Fruit fly (Drosophila melanogaster): ENCODE data around the gene Sirt2.
A peak's percentile ranks its signal among the peaks of the same experiment; 100 is the strongest.

The Sirt2 gene

DNA sequence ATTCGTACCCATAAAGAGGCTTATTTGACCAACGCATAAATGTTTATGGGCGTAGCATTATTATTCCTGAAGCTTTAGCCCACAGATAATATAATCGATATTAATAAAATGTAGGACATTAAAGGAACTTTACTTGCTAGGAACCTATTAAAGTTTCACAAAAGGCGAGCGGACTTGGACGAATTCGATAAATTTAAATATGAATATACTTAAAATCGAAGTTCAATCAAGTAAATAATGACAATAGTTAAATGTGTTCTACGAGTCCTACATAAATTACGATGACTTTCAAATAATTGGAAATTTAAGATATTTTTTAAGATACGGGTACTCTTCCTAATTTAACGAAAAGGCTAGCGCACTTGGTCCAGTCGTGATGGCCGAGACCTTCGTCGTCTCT is 36.7 kb upstream of the Sirt2 start:
- TF ChIP-seq toe (GFP tag; optimal IDR thresholded peaks at IDR 0.05) (no peak), CG12768 (GFP tag; optimal IDR thresholded peaks at IDR 0.05) (no peak), CG11617 (GFP tag; optimal IDR thresholded peaks at IDR 0.05) (no peak), Hr96 (GFP tag; optimal IDR thresholded peaks at IDR 0.05) (no peak)

DNA sequence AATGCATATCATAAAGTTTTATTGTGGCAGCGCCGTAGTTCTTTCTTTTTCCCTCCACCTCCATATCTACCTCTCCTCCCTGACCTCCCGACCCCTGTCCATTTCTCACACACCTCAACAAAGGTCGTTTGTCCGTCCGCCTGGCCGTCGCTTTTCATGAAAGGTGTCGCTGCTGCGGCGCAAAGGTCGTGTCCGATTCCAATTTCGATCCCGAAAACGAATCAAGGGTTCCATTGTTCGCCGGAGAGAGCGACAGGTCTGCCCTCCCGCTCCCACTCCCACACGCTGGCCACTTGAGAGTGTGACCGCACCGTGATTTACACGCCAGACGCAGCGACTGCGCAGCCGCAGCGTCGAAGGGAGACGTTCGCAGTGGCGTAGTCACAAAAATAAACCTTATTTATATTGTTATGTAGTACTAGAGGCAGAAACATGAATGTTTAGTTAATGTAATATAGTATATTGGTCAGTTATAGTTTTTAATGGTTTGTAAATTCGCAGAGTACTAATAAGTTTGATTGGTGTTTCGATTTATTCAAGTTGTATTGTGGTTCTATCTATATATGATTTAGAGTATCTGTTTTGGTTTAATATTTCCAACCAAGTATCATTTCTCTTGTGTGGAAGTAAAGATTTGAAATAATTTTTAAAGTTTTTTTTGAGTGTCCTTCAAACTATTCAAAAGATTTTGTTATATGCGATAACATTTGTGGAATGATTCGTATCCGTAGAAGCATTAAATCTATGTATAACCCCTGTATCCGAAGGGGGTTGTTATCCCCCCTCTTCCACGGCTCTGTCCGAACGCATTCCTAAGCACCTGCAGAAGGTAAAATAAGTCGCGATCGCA is 36.0 kb upstream of the Sirt2 start:
- TF ChIP-seq kay (GFP tag; ENCODE audit: borderline replicate concordance) (no peak), ovo (GFP tag; optimal IDR thresholded peaks at IDR 0.05) (no peak), CG12768 (GFP tag; optimal IDR thresholded peaks at IDR 0.05) (no peak), cic (GFP tag; optimal IDR thresholded peaks at IDR 0.05) (no peak), CG14711 (tag; optimal IDR thresholded peaks at IDR 0.05) (no peak), pad (GFP tag; optimal IDR thresholded peaks at IDR 0.05) (no peak), Hr96 (GFP tag; optimal IDR thresholded peaks at IDR 0.05) (no peak), bab1 (GFP tag; optimal IDR thresholded peaks at IDR 0.05) (no peak), CG1620 (GFP tag; optimal IDR thresholded peaks at IDR 0.05) (no peak), Crg-1 (GFP tag; optimal IDR thresholded peaks at IDR 0.05) (no peak), Mnt (GFP tag; optimal IDR thresholded peaks at IDR 0.05) (no peak), Clk (GFP tag; optimal IDR thresholded peaks at IDR 0.05) (no peak), tj (GFP tag; optimal IDR thresholded peaks at IDR 0.05) (no peak), CG7101 (tag; optimal IDR thresholded peaks at IDR 0.05) (no peak), CG5204 (GFP tag; optimal IDR thresholded peaks at IDR 0.05) (no peak), CG11617 (GFP tag; optimal IDR thresholded peaks at IDR 0.05) (no peak), cnc (optimal IDR thresholded peaks at IDR 0.05) (no peak), toe (GFP tag; optimal IDR thresholded peaks at IDR 0.05) (no peak)

DNA sequence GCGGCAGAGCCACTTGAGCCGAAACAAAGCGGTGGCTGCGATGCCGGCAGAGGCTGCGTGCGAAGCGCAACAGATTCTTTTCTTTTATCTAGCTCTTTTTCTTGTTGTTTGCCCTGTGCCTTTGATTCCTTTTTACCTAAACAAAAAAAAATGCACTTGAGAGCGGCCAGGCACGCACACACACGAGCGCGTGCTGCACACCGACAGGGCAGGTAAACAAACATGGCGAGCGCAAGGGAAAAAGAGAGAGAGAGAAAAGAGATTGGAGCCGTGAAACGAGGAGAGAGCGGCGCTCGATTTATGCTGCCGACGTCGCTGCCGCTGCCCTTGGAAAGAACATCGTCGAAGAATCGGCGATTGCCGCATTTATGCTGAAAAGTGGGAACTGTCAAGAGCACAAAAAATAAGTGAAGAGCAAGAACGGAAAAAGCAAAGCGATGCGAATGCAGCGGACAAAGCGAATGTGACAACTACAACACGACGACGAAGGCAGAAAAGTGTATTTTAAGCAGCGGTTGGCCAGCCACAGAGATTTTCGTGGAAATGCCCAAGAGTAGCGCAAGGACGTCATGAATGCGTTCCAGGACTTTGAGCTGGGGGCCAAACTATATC is 35.3 kb upstream of the Sirt2 start:
- TF ChIP-seq CG7045 (GFP tag; optimal IDR thresholded peaks at IDR 0.05) (no peak), tj (GFP tag; optimal IDR thresholded peaks at IDR 0.05) (peak; percentile 95), Crg-1 (GFP tag; optimal IDR thresholded peaks at IDR 0.05) (no peak), kay (GFP tag; ENCODE audit: borderline replicate concordance) (no peak), Hr96 (GFP tag; optimal IDR thresholded peaks at IDR 0.05) (no peak), CG14711 (tag; optimal IDR thresholded peaks at IDR 0.05) (no peak)

DNA sequence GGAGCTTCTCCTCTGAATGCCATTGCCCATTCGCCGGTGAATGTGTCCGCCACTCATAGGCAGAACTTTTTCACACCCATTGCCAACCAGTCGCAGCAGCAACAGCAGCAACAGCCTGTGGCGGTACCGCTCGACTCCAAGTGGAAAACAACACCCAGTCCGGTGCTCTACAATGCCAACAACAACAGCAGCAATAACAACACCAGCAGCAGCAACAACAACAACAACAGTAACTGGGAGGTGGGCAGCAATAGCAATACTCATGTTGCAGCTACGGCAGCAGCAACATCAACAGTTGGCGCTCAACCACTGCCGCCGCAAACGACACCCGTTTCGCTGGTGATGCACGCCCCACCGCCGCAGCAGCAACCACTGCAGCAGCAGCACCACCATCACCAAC is 34.6 kb upstream of the Sirt2 start:
- TF ChIP-seq CG5204 (GFP tag; optimal IDR thresholded peaks at IDR 0.05), result no peak
- no peak for TF ChIP-seq tj (GFP tag; optimal IDR thresholded peaks at IDR 0.05)
- TF ChIP-seq CG14711 (tag; optimal IDR thresholded peaks at IDR 0.05), result no peak
- no peak for TF ChIP-seq bab1 (GFP tag; optimal IDR thresholded peaks at IDR 0.05)
- TF ChIP-seq ovo (GFP tag; optimal IDR thresholded peaks at IDR 0.05), result no peak
- TF ChIP-seq CG7101 (tag; optimal IDR thresholded peaks at IDR 0.05), result no peak
- no peak for TF ChIP-seq cic (GFP tag; optimal IDR thresholded peaks at IDR 0.05)
- TF ChIP-seq CG11617 (GFP tag; optimal IDR thresholded peaks at IDR 0.05), result no peak
- TF ChIP-seq CG33017 (tag; optimal IDR thresholded peaks at IDR 0.05), result no peak
- no peak for TF ChIP-seq Mnt (GFP tag; optimal IDR thresholded peaks at IDR 0.05)
- TF ChIP-seq CG12768 (GFP tag; optimal IDR thresholded peaks at IDR 0.05), result no peak
- TF ChIP-seq Crg-1 (GFP tag; optimal IDR thresholded peaks at IDR 0.05), result no peak
- no peak for TF ChIP-seq kay (GFP tag; ENCODE audit: borderline replicate concordance)
- TF ChIP-seq cnc (optimal IDR thresholded peaks at IDR 0.05), result no peak

DNA sequence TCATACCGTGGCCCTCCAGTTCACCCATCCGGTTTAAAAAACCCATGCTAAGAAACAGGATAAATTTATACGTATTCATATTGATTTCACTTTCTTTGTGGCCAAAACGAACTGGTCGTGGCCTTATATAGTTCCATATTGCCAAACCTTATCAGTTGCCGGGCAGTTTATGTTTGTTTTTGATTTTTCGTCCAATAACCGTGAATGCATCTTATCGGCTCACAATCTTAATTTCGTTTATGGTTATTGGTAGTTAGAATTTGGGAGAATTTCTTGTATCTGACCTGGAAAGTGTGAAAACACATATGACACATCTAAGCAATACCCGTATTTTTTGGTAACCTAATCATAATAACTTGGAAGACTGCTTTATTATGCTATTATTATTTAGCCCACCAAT is 23.4 kb upstream of the Sirt2 start, which contains the start of gene CG4367:
TSS of gene CG4367 (minus strand) at position 101 of the 400 bp plus-strand sequence.
- TF ChIP-seq Crg-1 (GFP tag; optimal IDR thresholded peaks at IDR 0.05) (no peak), CG33017 (tag; optimal IDR thresholded peaks at IDR 0.05) (no peak), CG1620 (GFP tag; optimal IDR thresholded peaks at IDR 0.05) (no peak), CG7101 (tag; optimal IDR thresholded peaks at IDR 0.05) (no peak), CG11617 (GFP tag; optimal IDR thresholded peaks at IDR 0.05) (no peak), pad (GFP tag; optimal IDR thresholded peaks at IDR 0.05) (no peak), Clk (GFP tag; optimal IDR thresholded peaks at IDR 0.05) (no peak), cic (GFP tag; optimal IDR thresholded peaks at IDR 0.05) (no peak), CG7045 (GFP tag; optimal IDR thresholded peaks at IDR 0.05) (no peak), cnc (optimal IDR thresholded peaks at IDR 0.05) (no peak)

DNA sequence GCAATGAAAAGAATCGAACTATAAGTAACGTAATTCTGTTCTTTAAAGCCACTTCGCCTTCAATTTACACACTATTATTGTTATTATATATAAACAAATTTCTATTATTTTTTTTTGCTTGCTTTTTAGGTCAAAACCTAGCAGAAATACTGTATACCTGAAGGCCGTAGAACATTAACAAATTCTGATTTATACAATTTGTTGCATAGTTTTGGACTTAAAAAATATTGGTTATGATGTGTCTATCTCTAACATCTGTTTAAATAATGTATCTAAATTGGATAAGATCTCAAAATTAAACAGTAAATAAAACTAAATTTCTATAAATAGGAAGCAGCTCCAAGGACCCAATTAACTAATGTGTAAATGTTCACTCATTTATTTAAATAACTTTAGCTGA is 22.4 kb upstream of the Sirt2 start:
- no peak for TF ChIP-seq ovo (GFP tag; optimal IDR thresholded peaks at IDR 0.05)
- TF ChIP-seq CG14711 (tag; optimal IDR thresholded peaks at IDR 0.05), result no peak
- no peak for TF ChIP-seq toe (GFP tag; optimal IDR thresholded peaks at IDR 0.05)
- no peak for TF ChIP-seq Crg-1 (GFP tag; optimal IDR thresholded peaks at IDR 0.05)
- TF ChIP-seq CG7045 (GFP tag; optimal IDR thresholded peaks at IDR 0.05), result no peak
- no peak for TF ChIP-seq CG1620 (GFP tag; optimal IDR thresholded peaks at IDR 0.05)
- TF ChIP-seq bab1 (GFP tag; optimal IDR thresholded peaks at IDR 0.05), result no peak
- TF ChIP-seq pad (GFP tag; optimal IDR thresholded peaks at IDR 0.05), result no peak
- peak; percentile 24 for TF ChIP-seq tj (GFP tag; optimal IDR thresholded peaks at IDR 0.05)
- no peak for TF ChIP-seq kay (GFP tag; ENCODE audit: borderline replicate concordance)
- TF ChIP-seq cnc (optimal IDR thresholded peaks at IDR 0.05), result no peak
- TF ChIP-seq Hr96 (GFP tag; optimal IDR thresholded peaks at IDR 0.05), result no peak
- no peak for TF ChIP-seq Clk (GFP tag; optimal IDR thresholded peaks at IDR 0.05)
- TF ChIP-seq CG5204 (GFP tag; optimal IDR thresholded peaks at IDR 0.05), result no peak
- TF ChIP-seq Mnt (GFP tag; optimal IDR thresholded peaks at IDR 0.05), result no peak
- TF ChIP-seq CG12768 (GFP tag; optimal IDR thresholded peaks at IDR 0.05), result no peak
- peak; percentile 66 for TF ChIP-seq CG11617 (GFP tag; optimal IDR thresholded peaks at IDR 0.05)
- peak; percentile 24 for TF ChIP-seq cic (GFP tag; optimal IDR thresholded peaks at IDR 0.05)
- no peak for TF ChIP-seq CG7101 (tag; optimal IDR thresholded peaks at IDR 0.05)
- no peak for TF ChIP-seq CG33017 (tag; optimal IDR thresholded peaks at IDR 0.05)

Data from whole organism, adult.